Fruit fly (Drosophila melanogaster) Kc167 (cell line): Measurements from ENCODE around the gene CG9372.

ENCODE experiments used
- Sin3A ChIP-seq: fragments of >200 bp; optimal IDR thresholded peaks from 2 replicates; lab custom pipeline; 2018; ENCODE audit warnings: missing external identifiers
- h ChIP-seq: fragments of >200 bp; optimal IDR thresholded peaks from 3 replicates; lab custom pipeline; 2018; ENCODE audit warnings: missing external identifiers
- insv ChIP-seq: fragments of >200 bp; optimal IDR thresholded peaks from 3 replicates; lab custom pipeline; 2018; ENCODE audit warnings: missing external identifiers
- psq ChIP-seq: fragments of >200 bp; optimal IDR thresholded peaks from 2 replicates; lab custom pipeline; 2017; ENCODE audit warnings: missing external identifiers
- ttk ChIP-seq: sonication (Bioruptor generic); optimal IDR thresholded peaks from 2 replicates; lab custom pipeline; 2017; ENCODE audit warnings: missing external identifiers

- no peak for TF ChIP-seq h (lab: Kevin White, UChicago)
- no peak for TF ChIP-seq insv (lab: Kevin White, UChicago)
- TF ChIP-seq Sin3A, result no peak
- no peak for TF ChIP-seq psq
- no peak for TF ChIP-seq ttk
These were observed 6.2 kb downstream of the CG9372 start, which contains the start of the genes Lon and PIG-F for dm6 chr3L:19612172-19612571.
